Fruit fly (Drosophila melanogaster) whole organism, prepupa: ENCODE results near the gene cnir.

Source experiments
- CG3032 ChIP-seq: fragments of 200-800 bp; optimal IDR thresholded peaks from 2 replicates; lab custom pipeline; 2019; ENCODE audit warnings: missing biosample characterization, mild to moderate bottlenecking, missing genetic modification characterization, moderate library complexity
- CG6163 ChIP-seq: fragments of 200-800 bp; sonication (Bioruptor generic); IDR thresholded peaks from 3 replicates; pipeline ENCODE4 v1.3.6; 2022; ENCODE audit warnings: missing biosample characterization, missing genetic modification characterization
- Smox ChIP-seq: fragments of 200-800 bp; sonication (Bioruptor generic); optimal IDR thresholded peaks from 3 replicates; lab custom pipeline; 2016; ENCODE audit warnings: missing biosample characterization, missing genetic modification characterization
- cyc ChIP-seq: fragments of 200-800 bp; sonication (Bioruptor generic); optimal IDR thresholded peaks from 3 replicates; lab custom pipeline; 2016; ENCODE audit warnings: missing biosample characterization, missing genetic modification characterization
- pdm3 ChIP-seq: fragments of 200-800 bp; sonication (Bioruptor generic); optimal IDR thresholded peaks from 3 replicates; lab custom pipeline; 2016; ENCODE audit warnings: missing biosample characterization, missing genetic modification characterization
- salr ChIP-seq, 2 experiments: fragments of 200-800 bp; sonication (Bioruptor generic); optimal IDR thresholded peaks; 3 replicates each; lab custom pipeline; 2016 to 2018; ENCODE audit warnings: missing biosample characterization in 2 of 2, missing genetic modification characterization in 2 of 2, mild to moderate bottlenecking in 1 of 2

DNA sequence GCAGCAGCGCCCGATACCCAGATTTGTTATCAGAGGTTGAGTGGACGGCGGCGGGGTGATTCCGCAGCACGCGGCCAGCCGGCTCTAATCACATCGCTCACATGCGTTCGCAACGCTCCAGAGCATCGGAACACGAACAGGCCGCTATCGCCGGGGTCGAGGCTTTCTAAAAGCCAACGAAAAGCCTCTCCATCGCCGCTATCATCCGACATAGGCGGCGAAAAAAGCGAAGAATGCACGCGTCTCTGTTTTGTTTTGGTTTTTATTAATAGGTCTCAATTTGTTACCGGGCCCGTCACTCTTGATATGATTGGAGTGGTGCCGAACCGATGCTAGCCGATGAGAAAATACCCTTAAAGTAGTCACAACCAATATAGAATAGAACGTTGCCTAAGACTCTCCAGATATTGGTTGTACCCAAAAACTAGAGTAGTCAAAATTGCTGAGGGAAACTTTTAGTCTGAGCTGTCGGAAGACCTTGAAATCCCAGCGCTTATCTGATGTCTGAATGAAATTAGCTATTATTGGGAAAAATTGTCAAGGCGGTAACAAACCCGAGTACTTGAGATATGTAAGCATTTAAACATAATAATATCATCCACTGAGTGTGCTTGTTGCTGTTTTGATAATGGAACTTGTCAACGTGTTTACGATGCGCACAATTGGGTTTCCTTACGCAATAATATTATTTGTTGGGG is 2.5 kb upstream of the cnir start, which contains the start of gene CG17261:
- no peak for TF ChIP-seq pdm3 (GFP tag; lab: Kevin White, UChicago)
- TF ChIP-seq CG3032 (tag; lab: Kevin White, UChicago) = no peak
- no peak for TF ChIP-seq CG6163 (GFP tag; lab: Robert Waterston, UW)
- TF ChIP-seq Smox (GFP tag; lab: Kevin White, UChicago) = no peak
- no peak for TF ChIP-seq cyc (GFP tag; lab: Kevin White, UChicago)
- TF ChIP-seq salr (GFP tag; optimal IDR thresholded peaks at IDR 0.05; lab: Kevin White, UChicago) = no peak
